Fruit fly (Drosophila melanogaster): ENCODE results near the gene Hml.

Gene Hml

dm6 chr3L:13865484-13865883, 19.6 kb downstream of the Hml start (continued):
- TF ChIP-seq Blimp-1 (GFP tag; optimal IDR thresholded peaks at IDR 0.05): peak; percentile 82
- TF ChIP-seq C15 (GFP tag; IDR thresholded peaks at IDR 0.05): no peak
- TF ChIP-seq pzg (GFP tag; optimal IDR thresholded peaks at IDR 0.05): no peak
- TF ChIP-seq yki (optimal IDR thresholded peaks at IDR 0.05): no peak
- peak; percentile 77 for TF ChIP-seq sqz (GFP tag; optimal IDR thresholded peaks at IDR 0.05)
- TF ChIP-seq h (optimal IDR thresholded peaks at IDR 0.05): no peak
- TF ChIP-seq NfI (GFP tag; optimal IDR thresholded peaks at IDR 0.05): peak; percentile 30
- peak; percentile 94 for TF ChIP-seq ac (GFP tag; optimal IDR thresholded peaks at IDR 0.05)
- no peak for TF ChIP-seq toy (GFP tag; IDR thresholded peaks at IDR 0.05)
- TF ChIP-seq CG32767 (GFP tag; IDR thresholded peaks at IDR 0.05): no peak
- peak; percentile 62 for TF ChIP-seq kah (GFP tag; optimal IDR thresholded peaks at IDR 0.05)
- no peak for TF ChIP-seq MBD-R2 (GFP tag; IDR thresholded peaks at IDR 0.05)
- no peak for TF ChIP-seq lmd (GFP tag; IDR thresholded peaks at IDR 0.05)
- TF ChIP-seq CG8765 (GFP tag; IDR thresholded peaks at IDR 0.05): no peak
- TF ChIP-seq Fer3 (tag; optimal IDR thresholded peaks at IDR 0.05): peak; percentile 69
- no peak for TF ChIP-seq CG12155 (GFP tag; optimal IDR thresholded peaks at IDR 0.05)
- TF ChIP-seq Gsc (GFP tag; IDR thresholded peaks at IDR 0.05): no peak
- TF ChIP-seq Ravus (GFP tag; IDR thresholded peaks at IDR 0.05): no peak
- peak; percentile 87 for TF ChIP-seq HLHmδ (GFP tag; optimal IDR thresholded peaks at IDR 0.05)
- no peak for TF ChIP-seq ftz-f1 (GFP tag; optimal IDR thresholded peaks at IDR 0.05)
- no peak for TF ChIP-seq crp (GFP tag; optimal IDR thresholded peaks at IDR 0.05)
- TF ChIP-seq dysf (GFP tag; IDR thresholded peaks at IDR 0.05): no peak
- peak; percentile 46 for TF ChIP-seq pfk (GFP tag; optimal IDR thresholded peaks at IDR 0.05)
- peak; percentile 42 for TF ChIP-seq jing (GFP tag; optimal IDR thresholded peaks at IDR 0.05)
- no peak for TF ChIP-seq CG34422 (GFP tag; IDR thresholded peaks at IDR 0.05)
- TF ChIP-seq so (GFP tag; IDR thresholded peaks at IDR 0.05): no peak
- peak; percentile 19 to 62 for TF ChIP-seq Pdp1 (GFP tag; optimal IDR thresholded peaks at IDR 0.05)
- TF ChIP-seq ewg (GFP tag; optimal IDR thresholded peaks at IDR 0.05): peak; percentile 61
- TF ChIP-seq CG14710 (tag; optimal IDR thresholded peaks at IDR 0.05): peak; percentile 83
- TF ChIP-seq dmrt99B (tag; optimal IDR thresholded peaks at IDR 0.05): peak; percentile 75
- peak; percentile 78 for TF ChIP-seq salm (tag; optimal IDR thresholded peaks at IDR 0.05)
- TF ChIP-seq disco-r (GFP tag; optimal IDR thresholded peaks at IDR 0.05): peak; percentile 28
- TF ChIP-seq Elba2 (GFP tag; optimal IDR thresholded peaks at IDR 0.05): no peak
- peak; percentile 33 for TF ChIP-seq CHES-1-like (GFP tag; optimal IDR thresholded peaks at IDR 0.05)
- TF ChIP-seq fd64A (GFP tag; optimal IDR thresholded peaks at IDR 0.05): peak; percentile 92
- TF ChIP-seq Mad (GFP tag; optimal IDR thresholded peaks at IDR 0.05): peak; percentile 49
- peak; percentile 19 for TF ChIP-seq caup (GFP tag; optimal IDR thresholded peaks at IDR 0.05; ENCODE audit: severe bottlenecking)
- TF ChIP-seq CG11723 (GFP tag; optimal IDR thresholded peaks at IDR 0.05): peak; percentile 66
- peak; percentile 76 for TF ChIP-seq CoRest (tag; optimal IDR thresholded peaks at IDR 0.05)
- TF ChIP-seq chif (GFP tag; optimal IDR thresholded peaks at IDR 0.05): peak; percentile 41 to 45
- no peak for TF ChIP-seq CG34376 (GFP tag; optimal IDR thresholded peaks at IDR 0.05)
- peak; percentile 48 for TF ChIP-seq Oli (tag; optimal IDR thresholded peaks at IDR 0.05)
- TF ChIP-seq CG14965 (GFP tag; optimal IDR thresholded peaks at IDR 0.05; ENCODE audit: borderline replicate concordance): peak; percentile 33
- peak; percentile 63 for TF ChIP-seq bigmax (GFP tag; optimal IDR thresholded peaks at IDR 0.05)
- TF ChIP-seq CG9727 (GFP tag; optimal IDR thresholded peaks at IDR 0.05): peak; percentile 31
- TF ChIP-seq Fer2 (tag; optimal IDR thresholded peaks at IDR 0.05): peak; percentile 20
- TF ChIP-seq CG11456 (GFP tag; IDR thresholded peaks at IDR 0.05): no peak
- TF ChIP-seq shn (GFP tag; optimal IDR thresholded peaks at IDR 0.05): peak; percentile 27
- peak; percentile 74 for TF ChIP-seq Sox100B (GFP tag; optimal IDR thresholded peaks at IDR 0.05)
- TF ChIP-seq lab (GFP tag; optimal IDR thresholded peaks at IDR 0.05): peak; percentile 78
- peak; percentile 56 for TF ChIP-seq CG16863 (GFP tag; optimal IDR thresholded peaks at IDR 0.05)
